Worm (Caenorhabditis elegans) whole organism, L1 larva: ENCODE results near the gene B0348.1.

Source experiments
- blmp-1 ChIP-seq: fragments of 150-350 bp; optimal IDR thresholded peaks from 2 replicates; lab custom pipeline; 2014; ENCODE audit warnings: missing biosample characterization, missing genetic modification characterization
- ceh-63 ChIP-seq: fragments of 200-800 bp; sonication (Bioruptor generic); optimal IDR thresholded peaks from 2 replicates; lab custom pipeline; 2018; ENCODE audit warnings: mild to moderate bottlenecking, missing genetic modification characterization, missing compliant biosample characterization
- ceh-8 ChIP-seq: fragments of 200-800 bp; sonication (Bioruptor generic); optimal IDR thresholded peaks from 2 replicates; lab custom pipeline; 2018; ENCODE audit warnings: mild to moderate bottlenecking, missing genetic modification characterization, moderate library complexity, missing compliant biosample characterization
- ceh-82 ChIP-seq, 3 experiments: fragments of 150-350 bp in 1 of 3; sonication (generic microtip) in 2 of 3; optimal IDR thresholded peaks; 2 replicates each; lab custom pipeline; 2014 to 2017; ENCODE audit warnings: missing biosample characterization in 3 of 3, missing genetic modification characterization in 3 of 3
- ces-1 ChIP-seq: fragments of 150-350 bp; optimal IDR thresholded peaks from 2 replicates; lab custom pipeline; 2014; ENCODE audit warnings: missing biosample characterization, missing genetic modification reagents, missing genetic modification characterization
- efl-1 ChIP-seq, 4 experiments: fragments of 150-350 bp; optimal IDR thresholded peaks in 3 of 4; peaks in 1 of 4; 1 replicate in 1 of 4; 2 replicates in 3 of 4; lab custom pipeline; 2014; ENCODE audit warnings: missing biosample characterization in 2 of 4, missing genetic modification characterization in 2 of 4, missing genetic modification reagents in 2 of 4
- egl-13 ChIP-seq: sonication (generic microtip); optimal IDR thresholded peaks from 2 replicates; lab custom pipeline; 2016; ENCODE audit warnings: missing genotype, missing genetic modification reagents, missing genetic modification characterization, missing compliant biosample characterization
- elt-2 ChIP-seq: sonication (generic microtip); optimal IDR thresholded peaks from 2 replicates; lab custom pipeline; 2016; ENCODE audit warnings: missing genetic modification characterization, mild to moderate bottlenecking, inconsistent platforms, missing compliant biosample characterization, missing genetic modification reagents
- elt-3 ChIP-seq, 6 experiments: fragments of 150-350 bp in 1 of 6; sonication (generic microtip); optimal IDR thresholded peaks; 2 replicates each; lab custom pipeline; 2017 to 2018; ENCODE audit warnings: missing biosample characterization in 6 of 6, missing genetic modification characterization in 6 of 6, inconsistent platforms in 1 of 6
- fkh-10 ChIP-seq: sonication (generic microtip); optimal IDR thresholded peaks from 2 replicates; lab custom pipeline; 2017; ENCODE audit warnings: missing biosample characterization, missing genetic modification reagents, missing genetic modification characterization
- grh-1 ChIP-seq: fragments of 200-800 bp; sonication (Bioruptor generic); IDR thresholded peaks from 2 replicates; pipeline ENCODE4 v1.3.6; 2022; ENCODE audit warnings: missing genetic modification reagents, missing genetic modification characterization, missing compliant biosample characterization
- hpl-2 ChIP-seq: fragments of 150-350 bp; optimal IDR thresholded peaks from 2 replicates; lab custom pipeline; 2014; ENCODE audit warnings: missing biosample characterization, missing genetic modification reagents, missing genetic modification characterization
- irx-1 ChIP-seq: sonication (generic microtip); optimal IDR thresholded peaks from 2 replicates; lab custom pipeline; 2016; ENCODE audit warnings: missing genetic modification characterization, missing compliant biosample characterization
- lin-13 ChIP-seq: fragments of 150-350 bp; optimal IDR thresholded peaks from 2 replicates; lab custom pipeline; 2014; ENCODE audit warnings: missing biosample characterization, missing genetic modification reagents, missing genetic modification characterization
- lin-39 ChIP-seq: fragments of 150-350 bp; optimal IDR thresholded peaks from 2 replicates; lab custom pipeline; 2014; ENCODE audit warnings: missing biosample characterization, missing genetic modification reagents, missing genetic modification characterization
- lir-3 ChIP-seq: sonication (generic microtip); optimal IDR thresholded peaks from 2 replicates; lab custom pipeline; 2016; ENCODE audit warnings: mild to moderate bottlenecking, missing genetic modification characterization, moderate library complexity, missing compliant biosample characterization; ENCODE audit not compliant: poor library complexity
- mab-9 ChIP-seq: fragments of 200-800 bp; sonication (Bioruptor generic); IDR thresholded peaks from 2 replicates; pipeline ENCODE4 v1.3.6; 2022; ENCODE audit warnings: missing genetic modification reagents, missing genetic modification characterization, missing compliant biosample characterization
- nhr-11 ChIP-seq: fragments of 150-350 bp; optimal IDR thresholded peaks from 2 replicates; lab custom pipeline; 2014; ENCODE audit warnings: missing biosample characterization, missing genetic modification characterization
- nhr-19 ChIP-seq: fragments of 200-800 bp; sonication (Bioruptor generic); conservative IDR thresholded peaks from 2 replicates; pipeline ENCODE4 v1.3.6; 2022; ENCODE audit warnings: missing genetic modification characterization, missing compliant biosample characterization
- nhr-71 ChIP-seq: sonication (generic microtip); optimal IDR thresholded peaks from 2 replicates; lab custom pipeline; 2016; ENCODE audit warnings: mild to moderate bottlenecking, missing genetic modification characterization, moderate library complexity, missing compliant biosample characterization
- nhr-76 ChIP-seq: sonication (generic microtip); optimal IDR thresholded peaks from 2 replicates; lab custom pipeline; 2017; ENCODE audit warnings: missing biosample characterization, missing genetic modification characterization
- nhr-77 ChIP-seq: fragments of 150-350 bp; optimal IDR thresholded peaks from 2 replicates; lab custom pipeline; 2014; ENCODE audit warnings: missing biosample characterization, missing genetic modification characterization
- nhr-84 ChIP-seq: sonication (generic microtip); optimal IDR thresholded peaks from 2 replicates; lab custom pipeline; 2017; ENCODE audit warnings: missing biosample characterization, missing genetic modification characterization
- nhr-85 ChIP-seq: sonication (generic microtip); peaks from one replicate; lab custom pipeline; 2016; ENCODE audit warnings: missing genetic modification characterization, inconsistent platforms, missing compliant biosample characterization
- pax-3 ChIP-seq: fragments of 200-800 bp; sonication (Bioruptor generic); optimal IDR thresholded peaks from 2 replicates; lab custom pipeline; 2018; ENCODE audit warnings: mild to moderate bottlenecking, missing genetic modification characterization, moderate library complexity, missing compliant biosample characterization
- snu-23 ChIP-seq: sonication (generic microtip); optimal IDR thresholded peaks from 2 replicates; lab custom pipeline; 2016; ENCODE audit warnings: missing genetic modification characterization, missing compliant biosample characterization
- sup-37 ChIP-seq: fragments of 200-800 bp; sonication (Bioruptor generic); optimal IDR thresholded peaks from 2 replicates; lab custom pipeline; 2018; ENCODE audit warnings: mild to moderate bottlenecking, missing genetic modification characterization, missing compliant biosample characterization
- tbx-2 ChIP-seq: sonication (generic microtip); optimal IDR thresholded peaks from 2 replicates; lab custom pipeline; 2016; ENCODE audit warnings: missing genetic modification characterization, missing compliant biosample characterization
- unc-30 ChIP-seq: sonication (generic microtip); optimal IDR thresholded peaks from 2 replicates; lab custom pipeline; 2017; ENCODE audit warnings: missing biosample characterization, missing genetic modification characterization
- unc-62 ChIP-seq: fragments of 150-350 bp; optimal IDR thresholded peaks from 2 replicates; lab custom pipeline; 2014; ENCODE audit warnings: missing biosample characterization, missing genetic modification reagents, missing genetic modification characterization
- zip-4 ChIP-seq: fragments of 200-800 bp; sonication (Bioruptor generic); optimal IDR thresholded peaks from 2 replicates; lab custom pipeline; 2018; ENCODE audit warnings: mild to moderate bottlenecking, missing genetic modification characterization, moderate library complexity, missing compliant biosample characterization
- ztf-11 ChIP-seq, 2 experiments: sonication (generic microtip); optimal IDR thresholded peaks; 2 replicates each; lab custom pipeline; 2016 to 2017; ENCODE audit warnings: missing genetic modification characterization in 2 of 2, missing biosample characterization in 1 of 2, missing compliant biosample characterization in 1 of 2

The B0348.1 gene

ce11 chrV:28270-28669 lies 20.5 kb upstream of the B0348.1 start:
- TF ChIP-seq zip-4 (GFP tag; lab: Kevin White, UChicago) (no peak), nhr-19 (GFP tag; lab: Robert Waterston, UW) (no peak), hpl-2 (GFP tag; lab: Kevin White, UChicago) (no peak), fkh-10 (GFP tag; lab: Kevin White, UChicago) (no peak), pax-3 (tag; lab: Kevin White, UChicago) (no peak), efl-1 (optimal IDR thresholded peaks at IDR 0.05; lab: Kevin White, UChicago) (no peak), efl-1 (GFP tag; optimal IDR thresholded peaks at IDR 0.05 in 1 of 2; lab: Kevin White, UChicago) (peak in 1 of 2 experiments; percentile 70), nhr-11 (no peak), elt-2 (tag; lab: Kevin White, UChicago) (no peak)
- TF ChIP-seq, all 84 proteins: peak for 1

ce11 chrV:29823-30222 lies 18.9 kb upstream of the B0348.1 start:
- TF ChIP-seq nhr-77 (tag; lab: Kevin White, UChicago): no peak
- no peak for TF ChIP-seq lin-39 (tag; lab: Kevin White, UChicago)
- TF ChIP-seq irx-1 (tag; lab: Kevin White, UChicago): no peak
- no peak for TF ChIP-seq elt-3 (tag; optimal IDR thresholded peaks at IDR 0.05; lab: Kevin White, UChicago)
- TF ChIP-seq nhr-71: no peak
- TF ChIP-seq ceh-82 (tag; optimal IDR thresholded peaks at IDR 0.05; lab: Kevin White, UChicago): no peak
- no peak for TF ChIP-seq blmp-1 (tag; lab: Kevin White, UChicago)
- no peak for TF ChIP-seq sup-37 (GFP tag; lab: Kevin White, UChicago)
- no peak for TF ChIP-seq grh-1 (GFP tag; lab: Robert Waterston, UW)
- no peak for TF ChIP-seq ceh-8
- TF ChIP-seq unc-30 (tag; lab: Kevin White, UChicago): no peak
- TF ChIP-seq mab-9 (GFP tag; lab: Robert Waterston, UW): no peak
- no peak for TF ChIP-seq tbx-2 (tag; lab: Kevin White, UChicago)

DNA sequence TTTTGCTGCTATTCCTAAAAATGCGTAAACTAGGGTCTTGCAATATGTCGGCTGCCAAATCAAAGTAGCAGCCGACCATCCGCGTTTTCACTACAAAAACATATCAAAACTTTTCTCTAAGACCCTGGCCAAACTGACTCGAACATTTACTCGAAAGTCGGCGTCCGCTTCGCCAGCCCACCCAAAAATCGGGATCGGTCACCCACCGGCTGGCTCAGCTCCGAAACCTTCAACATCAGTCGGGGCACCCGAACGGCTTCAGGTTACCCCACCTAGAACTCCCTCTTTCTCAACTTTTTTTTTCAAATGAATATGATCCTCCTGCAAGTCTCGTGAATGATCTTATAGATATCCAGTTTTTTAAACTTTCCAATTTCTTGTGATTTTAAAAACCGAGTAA lies 11.0 kb upstream of the B0348.1 start:
- no peak for TF ChIP-seq lin-13 (GFP tag; lab: Kevin White, UChicago)
- no peak for TF ChIP-seq hpl-2 (GFP tag; lab: Kevin White, UChicago)
- TF ChIP-seq egl-13: no peak
- TF ChIP-seq snu-23 (GFP tag; lab: Kevin White, UChicago): no peak
- no peak for TF ChIP-seq nhr-76 (tag; lab: Kevin White, UChicago)
- TF ChIP-seq ztf-11 (tag; optimal IDR thresholded peaks at IDR 0.05; lab: Kevin White, UChicago): no peak
- no peak for TF ChIP-seq ces-1 (GFP tag; lab: Kevin White, UChicago)
- TF ChIP-seq elt-3 (tag; optimal IDR thresholded peaks at IDR 0.05; lab: Kevin White, UChicago): no peak
- no peak for TF ChIP-seq unc-62 (GFP tag; lab: Kevin White, UChicago)
- no peak for TF ChIP-seq ceh-63
- no peak for TF ChIP-seq nhr-84
- no peak for TF ChIP-seq unc-30 (tag; lab: Kevin White, UChicago)
- TF ChIP-seq, all 84 proteins: peak for 0

DNA sequence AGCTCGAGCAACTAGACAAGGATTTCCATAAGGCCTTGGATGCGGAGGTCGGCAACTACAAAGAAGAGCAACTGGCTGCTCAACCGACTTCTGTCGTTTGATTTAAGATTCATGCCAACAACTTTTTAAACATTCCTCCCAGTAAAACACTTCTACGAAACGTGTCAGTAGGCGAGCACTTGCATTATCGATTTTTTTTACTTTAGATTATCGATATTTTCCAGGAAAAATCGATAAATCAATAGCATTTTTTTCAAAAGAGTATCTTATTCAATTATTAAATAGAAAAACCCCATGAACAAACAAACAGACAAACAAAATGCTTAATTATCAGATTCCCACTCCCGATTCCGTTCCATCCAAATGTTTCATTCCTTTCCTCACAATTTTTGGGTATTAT lies 5.7 kb upstream of the B0348.1 start:
- TF ChIP-seq snu-23 (GFP tag; lab: Kevin White, UChicago) (no peak), nhr-85 (tag; lab: Kevin White, UChicago) (peak; percentile 13), efl-1 (optimal IDR thresholded peaks at IDR 0.05; lab: Kevin White, UChicago) (no peak), efl-1 (GFP tag; optimal IDR thresholded peaks at IDR 0.05 in 1 of 2; lab: Kevin White, UChicago) (peak in 1 of 2 experiments; percentile 89)

- TF ChIP-seq elt-2 (tag; lab: Kevin White, UChicago) (peak; percentile 59), efl-1 (optimal IDR thresholded peaks at IDR 0.05; lab: Kevin White, UChicago) (no peak), efl-1 (GFP tag; optimal IDR thresholded peaks at IDR 0.05 in 1 of 2; lab: Kevin White, UChicago) (peak in 1 of 2 experiments; percentile 28), lir-3 (tag; lab: Kevin White, UChicago) (no peak)
Measured at ce11 chrV:44026-44425, 4.7 kb upstream of the B0348.1 start.
